Worm (Caenorhabditis elegans) whole organism, L4/young adult: ENCODE results near the gene F36F12.2.

Source experiments
- W03F9.2 ChIP-seq: fragments of 150-350 bp; optimal IDR thresholded peaks from 2 replicates; lab custom pipeline; 2014; ENCODE audit warnings: missing biosample characterization, missing genetic modification characterization
- dao-5 ChIP-seq: sonication (generic microtip); optimal IDR thresholded peaks from 2 replicates; lab custom pipeline; 2016; ENCODE audit warnings: missing genotype, missing genetic modification characterization, moderate library complexity, missing compliant biosample characterization
- him-1 ChIP-seq: sonication (generic microtip); optimal IDR thresholded peaks from 2 replicates; lab custom pipeline; 2016; ENCODE audit warnings: missing genotype, missing genetic modification reagents, missing genetic modification characterization, missing compliant biosample characterization

- no peak for TF ChIP-seq him-1
- no peak for TF ChIP-seq dao-5 (tag; lab: Kevin White, UChicago)
- no peak for TF ChIP-seq W03F9.2 (tag; lab: Kevin White, UChicago)
These were observed 14.2 kb upstream of the F36F12.2 start, which contains the start of gene ckb-4 for ce11 chrV:2109295-2109694.
